Fruit fly (Drosophila melanogaster) whole organism, embryonic: ENCODE measurements around the gene cher.

Experiments used
- B-H2 ChIP-seq: fragments of 200-800 bp; sonication (Bioruptor generic); optimal IDR thresholded peaks from 2 replicates; lab custom pipeline; 2018; ENCODE audit warnings: missing biosample characterization, mild to moderate bottlenecking, missing genetic modification characterization
- Blimp-1 ChIP-seq: fragments of 200-800 bp; sonication (Bioruptor generic); optimal IDR thresholded peaks from 3 replicates; lab custom pipeline; 2018; ENCODE audit warnings: missing biosample characterization, missing genetic modification characterization, mild to moderate bottlenecking, moderate library complexity, missing genetic modification reagents
- CG10959 ChIP-seq: fragments of 200-800 bp; sonication (Bioruptor generic); IDR thresholded peaks from 2 replicates; pipeline ENCODE4 v1.3.6; 2022; ENCODE audit warnings: missing biosample characterization, missing genetic modification characterization
- CG11247 ChIP-seq: fragments of 200-800 bp; sonication (Bioruptor generic); IDR thresholded peaks from 2 replicates; pipeline ENCODE4 v1.3.6; 2022; ENCODE audit warnings: missing biosample characterization, missing genetic modification characterization
- CG12769 ChIP-seq: fragments of 200-800 bp; sonication (Bioruptor generic); optimal IDR thresholded peaks from 2 replicates; lab custom pipeline; 2019; ENCODE audit warnings: missing biosample characterization, mild to moderate bottlenecking, missing genetic modification characterization, moderate library complexity
- CG13424 ChIP-seq: fragments of 200-800 bp; sonication (Bioruptor generic); optimal IDR thresholded peaks from 2 replicates; lab custom pipeline; 2019; ENCODE audit warnings: missing biosample characterization, mild to moderate bottlenecking, missing genetic modification characterization, moderate library complexity
- CG15601 ChIP-seq: fragments of 200-800 bp; sonication (Bioruptor generic); optimal IDR thresholded peaks from 3 replicates; lab custom pipeline; 2019; ENCODE audit warnings: missing biosample characterization, mild to moderate bottlenecking, missing genetic modification characterization, moderate library complexity
- CG16815 ChIP-seq: fragments of 200-800 bp; sonication (Bioruptor generic); optimal IDR thresholded peaks from 3 replicates; lab custom pipeline; 2017; ENCODE audit warnings: missing biosample characterization, mild to moderate bottlenecking, missing genetic modification characterization
- CG17359 ChIP-seq: fragments of 200-800 bp; sonication (Bioruptor generic); optimal IDR thresholded peaks from 3 replicates; lab custom pipeline; 2018; ENCODE audit warnings: missing biosample characterization, mild to moderate bottlenecking, missing genetic modification characterization, moderate library complexity
- CG17568 ChIP-seq: fragments of 200-800 bp; sonication (Bioruptor generic); optimal IDR thresholded peaks from 2 replicates; lab custom pipeline; 2018; ENCODE audit warnings: missing biosample characterization, mild to moderate bottlenecking, missing genetic modification characterization, moderate library complexity
- CG2712 ChIP-seq: fragments of 200-800 bp; optimal IDR thresholded peaks from 3 replicates; lab custom pipeline; 2019; ENCODE audit warnings: missing biosample characterization, mild to moderate bottlenecking, missing genetic modification characterization, moderate library complexity
- CG2889 ChIP-seq: fragments of 200-800 bp; sonication (Bioruptor generic); IDR thresholded peaks from 3 replicates; pipeline ENCODE4 v1.3.6; 2022; ENCODE audit warnings: missing biosample characterization, missing genetic modification characterization
- CG30431 ChIP-seq: fragments of 200-800 bp; sonication (Bioruptor generic); optimal IDR thresholded peaks from 2 replicates; lab custom pipeline; 2017; ENCODE audit warnings: missing biosample characterization, missing genetic modification characterization
- CG3163 ChIP-seq: fragments of 200-800 bp; sonication (Bioruptor generic); optimal IDR thresholded peaks from 3 replicates; lab custom pipeline; 2016; ENCODE audit warnings: missing biosample characterization, missing genetic modification characterization
- CG33213 ChIP-seq: fragments of 200-800 bp; sonication (Bioruptor generic); optimal IDR thresholded peaks from 3 replicates; lab custom pipeline; 2016; ENCODE audit warnings: missing biosample characterization, missing genetic modification characterization
- CG3407 ChIP-seq: fragments of 200-800 bp; sonication (Bioruptor generic); optimal IDR thresholded peaks from 2 replicates; lab custom pipeline; 2018; ENCODE audit warnings: missing biosample characterization, mild to moderate bottlenecking, missing genetic modification characterization
- CG4282 ChIP-seq: fragments of 200-800 bp; sonication (Bioruptor generic); optimal IDR thresholded peaks from 2 replicates; lab custom pipeline; 2016; ENCODE audit warnings: missing biosample characterization, missing genetic modification characterization
- CG4360 ChIP-seq: fragments of 200-800 bp; sonication (Bioruptor generic); IDR thresholded peaks from 2 replicates; pipeline ENCODE4 v1.3.6; 2022; ENCODE audit warnings: missing biosample characterization, missing genetic modification characterization
- CG6791 ChIP-seq: fragments of 200-800 bp; sonication (Bioruptor generic); IDR thresholded peaks from 3 replicates; pipeline ENCODE4 v1.3.6; 2022; ENCODE audit warnings: missing biosample characterization, missing genetic modification characterization; ENCODE audit not compliant: partially characterized antibody
- CG7745 ChIP-seq: fragments of 200-800 bp; sonication (Bioruptor generic); optimal IDR thresholded peaks from 2 replicates; lab custom pipeline; 2018; ENCODE audit warnings: missing biosample characterization, mild to moderate bottlenecking, missing genetic modification characterization, moderate library complexity
- CG8281 ChIP-seq: fragments of 200-800 bp; sonication (Bioruptor generic); optimal IDR thresholded peaks from 2 replicates; lab custom pipeline; 2018; ENCODE audit warnings: missing biosample characterization, mild to moderate bottlenecking, missing genetic modification characterization, moderate library complexity
- CG8924 ChIP-seq: fragments of 200-800 bp; optimal IDR thresholded peaks from 3 replicates; lab custom pipeline; 2019; ENCODE audit warnings: missing biosample characterization, mild to moderate bottlenecking, missing genetic modification characterization, moderate library complexity
- CG9437 ChIP-seq: fragments of 200-800 bp; sonication (Bioruptor generic); optimal IDR thresholded peaks from 2 replicates; lab custom pipeline; 2018; ENCODE audit warnings: missing biosample characterization, mild to moderate bottlenecking, missing genetic modification characterization
- CG9876 ChIP-seq: fragments of 200-800 bp; sonication (Bioruptor generic); optimal IDR thresholded peaks from 2 replicates; lab custom pipeline; 2016; ENCODE audit warnings: missing biosample characterization, missing genetic modification characterization
- CHES-1-like ChIP-seq: fragments of 200-800 bp; sonication (Bioruptor generic); optimal IDR thresholded peaks from 2 replicates; lab custom pipeline; 2016; ENCODE audit warnings: missing biosample characterization, missing genetic modification characterization
- Dip3 ChIP-seq: fragments of 200-800 bp; sonication (Bioruptor generic); optimal IDR thresholded peaks from 3 replicates; lab custom pipeline; 2016; ENCODE audit warnings: missing biosample characterization, missing genetic modification characterization
- Doc3 ChIP-seq: fragments of 200-800 bp; sonication (Bioruptor generic); IDR thresholded peaks from 3 replicates; pipeline ENCODE4 v1.3.6; 2022; ENCODE audit warnings: missing biosample characterization, missing genetic modification characterization; ENCODE audit not compliant: partially characterized antibody
- Gug ChIP-seq: fragments of 200-800 bp; sonication (Bioruptor generic); IDR thresholded peaks from 4 replicates; pipeline ENCODE4 v1.3.6; 2022; ENCODE audit warnings: missing biosample characterization, missing genetic modification characterization
- HLH3B ChIP-seq: fragments of 200-800 bp; sonication (Bioruptor generic); IDR thresholded peaks from 2 replicates; pipeline ENCODE4 v1.3.6; 2022; ENCODE audit warnings: missing biosample characterization, missing genetic modification characterization
- HLH4C ChIP-seq: fragments of 200-800 bp; sonication (Bioruptor generic); IDR thresholded peaks from 3 replicates; pipeline ENCODE4 v1.3.6; 2022; ENCODE audit warnings: missing biosample characterization, missing genetic modification characterization; ENCODE audit not compliant: partially characterized antibody
- Hand ChIP-seq: fragments of 200-800 bp; sonication (Bioruptor generic); optimal IDR thresholded peaks from 2 replicates; lab custom pipeline; 2017; ENCODE audit warnings: mild to moderate bottlenecking, missing biosample characterization, missing genetic modification reagents, missing genetic modification characterization
- Jarid2 ChIP-seq: fragments of 200-800 bp; sonication (Bioruptor generic); optimal IDR thresholded peaks from 3 replicates; lab custom pipeline; 2017; ENCODE audit warnings: mild to moderate bottlenecking, missing biosample characterization, missing genetic modification reagents, missing genetic modification characterization
- Optix ChIP-seq: fragments of 200-800 bp; sonication (Bioruptor generic); IDR thresholded peaks from 3 replicates; pipeline ENCODE4 v1.3.6; 2022; ENCODE audit warnings: missing biosample characterization, missing genetic modification characterization
- Sry-δ ChIP-seq: fragments of 200-800 bp; sonication (Bioruptor generic); optimal IDR thresholded peaks from 2 replicates; lab custom pipeline; 2016; ENCODE audit warnings: missing biosample characterization, missing genetic modification characterization
- ato ChIP-seq: fragments of 200-800 bp; sonication (Bioruptor generic); IDR thresholded peaks from 2 replicates; pipeline ENCODE4 v1.3.6; 2022; ENCODE audit warnings: missing biosample characterization, missing genetic modification characterization; ENCODE audit not compliant: partially characterized antibody
- chn ChIP-seq: fragments of 200-800 bp; sonication (Bioruptor generic); optimal IDR thresholded peaks from 2 replicates; lab custom pipeline; 2016; ENCODE audit warnings: missing biosample characterization, missing genetic modification characterization
- croc ChIP-seq: fragments of 200-800 bp; sonication (Bioruptor generic); conservative IDR thresholded peaks from 3 replicates; pipeline ENCODE4 v1.3.6; 2022; ENCODE audit warnings: missing biosample characterization, missing genetic modification characterization
- ewg ChIP-seq: fragments of 200-800 bp; sonication (Bioruptor generic); optimal IDR thresholded peaks from 3 replicates; lab custom pipeline; 2017; ENCODE audit warnings: mild to moderate bottlenecking, missing biosample characterization, missing genetic modification reagents, missing genetic modification characterization
- fd64A ChIP-seq: fragments of 200-800 bp; sonication (Bioruptor generic); optimal IDR thresholded peaks from 3 replicates; lab custom pipeline; 2018; ENCODE audit warnings: missing biosample characterization, mild to moderate bottlenecking, missing genetic modification characterization
- inv ChIP-seq: fragments of 200-800 bp; sonication (Bioruptor generic); IDR thresholded peaks from 2 replicates; pipeline ENCODE4 v1.3.6; 2022; ENCODE audit warnings: missing biosample characterization, missing genetic modification characterization; ENCODE audit not compliant: partially characterized antibody
- ken ChIP-seq: fragments of 200-800 bp; sonication (Bioruptor generic); IDR thresholded peaks from 3 replicates; pipeline ENCODE4 v1.3.6; 2022; ENCODE audit warnings: missing biosample characterization, missing genetic modification characterization
- lola ChIP-seq, 3 experiments: fragments of >200 bp in 2 of 3; fragments of 200-800 bp in 1 of 3; sonication (Bioruptor generic) in 1 of 3; optimal IDR thresholded peaks; 2 replicates each; lab custom pipeline; 2017 to 2019; ENCODE audit warnings: missing biosample characterization in 3 of 3, missing genetic modification characterization in 3 of 3, mild to moderate bottlenecking in 1 of 3, moderate library complexity in 1 of 3
- luna ChIP-seq: fragments of 200-800 bp; sonication (Bioruptor generic); optimal IDR thresholded peaks from 2 replicates; lab custom pipeline; 2016; ENCODE audit warnings: missing biosample characterization, missing genetic modification characterization
- otp ChIP-seq: fragments of 200-800 bp; sonication (Bioruptor generic); IDR thresholded peaks from 3 replicates; pipeline ENCODE4, ENCODE4 v1.3.6; 2022; ENCODE audit warnings: missing biosample characterization, missing genetic modification characterization
- run ChIP-seq: fragments of 200-800 bp; sonication (Bioruptor generic); optimal IDR thresholded peaks from 3 replicates; lab custom pipeline; 2018; ENCODE audit warnings: missing biosample characterization, mild to moderate bottlenecking, missing genetic modification characterization
- sd ChIP-seq: fragments of 200-800 bp; sonication (Bioruptor generic); optimal IDR thresholded peaks from 3 replicates; lab custom pipeline; 2018; ENCODE audit warnings: missing biosample characterization, mild to moderate bottlenecking, missing genetic modification characterization, moderate library complexity
- so ChIP-seq: fragments of 200-800 bp; sonication (Bioruptor generic); IDR thresholded peaks from 3 replicates; pipeline ENCODE4 v1.3.6; 2022; ENCODE audit warnings: missing biosample characterization, missing genetic modification characterization
- tgo ChIP-seq: fragments of 200-800 bp; sonication (Bioruptor generic); IDR thresholded peaks from 3 replicates; pipeline ENCODE4 v1.3.6; 2022; ENCODE audit warnings: missing biosample characterization, missing genetic modification characterization
- unc-4 ChIP-seq: fragments of 200-800 bp; sonication (Bioruptor generic); IDR thresholded peaks from 2 replicates; pipeline ENCODE4 v1.3.6; 2022; ENCODE audit warnings: missing biosample characterization, missing genetic modification characterization; ENCODE audit not compliant: partially characterized antibody
- zen ChIP-seq: fragments of 200-800 bp; sonication (Bioruptor generic); optimal IDR thresholded peaks from 3 replicates; lab custom pipeline; 2018; ENCODE audit warnings: missing biosample characterization, mild to moderate bottlenecking, missing genetic modification characterization, moderate library complexity

cher gene

dm6 chr3R:17060244-17060664 is 64.9 kb downstream of the cher start (continued):
- TF ChIP-seq HLH4C (GFP tag; lab: Robert Waterston, UW) (no peak), chn (GFP tag; lab: Kevin White, UChicago) (no peak), run (tag; lab: Kevin White, UChicago) (no peak), CG10959 (GFP tag; lab: Robert Waterston, UW) (no peak), otp (GFP tag; lab: Robert Waterston, UW) (no peak), CG11247 (GFP tag; lab: Robert Waterston, UW) (no peak), CG16815 (GFP tag; lab: Kevin White, UChicago) (peak; percentile 30), unc-4 (GFP tag; lab: Robert Waterston, UW) (no peak), lola (GFP tag; optimal IDR thresholded peaks at IDR 0.05; lab: Kevin White, UChicago) (peak in 1 of 3 experiments; percentile 53), Hand (GFP tag; lab: Kevin White, UChicago) (no peak), CG6791 (GFP tag; lab: Robert Waterston, UW) (no peak), Optix (no peak), CG9437 (peak; percentile 54), inv (GFP tag; lab: Robert Waterston, UW) (no peak), ato (GFP tag; lab: Robert Waterston, UW) (no peak), CG4282 (GFP tag; lab: Kevin White, UChicago) (no peak), CG12769 (no peak), fd64A (GFP tag; lab: Kevin White, UChicago) (no peak), Doc3 (GFP tag; lab: Robert Waterston, UW) (no peak), Blimp-1 (peak; percentile 50), CG8281 (tag; lab: Kevin White, UChicago) (no peak), CG2712 (tag; lab: Kevin White, UChicago) (peak; percentile 63), CG13424 (peak; percentile 60), CG15601 (tag; lab: Kevin White, UChicago) (peak; percentile 25), so (GFP tag; lab: Robert Waterston, UW) (no peak), Jarid2 (peak; percentile 16), Sry-δ (GFP tag; lab: Kevin White, UChicago) (no peak), CG17568 (GFP tag; lab: Kevin White, UChicago) (no peak), croc (no peak), ken (GFP tag; lab: Robert Waterston, UW) (no peak), ewg (peak; percentile 21), Gug (GFP tag; lab: Robert Waterston, UW) (no peak), CG9876 (GFP tag; lab: Kevin White, UChicago) (no peak), CG3407 (GFP tag; lab: Kevin White, UChicago) (peak; percentile 37), CHES-1-like (GFP tag; lab: Kevin White, UChicago) (peak; percentile 19), CG3163 (GFP tag; lab: Kevin White, UChicago) (no peak), B-H2 (GFP tag; lab: Kevin White, UChicago) (no peak), CG33213 (GFP tag; lab: Kevin White, UChicago) (no peak), sd (tag; lab: Kevin White, UChicago) (no peak), CG8924 (tag; lab: Kevin White, UChicago) (peak; percentile 44), Dip3 (GFP tag; lab: Kevin White, UChicago) (peak; percentile 30), CG17359 (peak; percentile 61), HLH3B (GFP tag; lab: Robert Waterston, UW) (0 out of 2 replicates have a peak, but pooled peaks have one; percentile 25), CG4360 (GFP tag; lab: Robert Waterston, UW) (no peak), CG7745 (tag; lab: Kevin White, UChicago) (no peak), zen (no peak), tgo (GFP tag; lab: Robert Waterston, UW) (no peak), luna (GFP tag; lab: Kevin White, UChicago) (no peak), CG2889 (GFP tag; lab: Robert Waterston, UW) (no peak), CG30431 (no peak)
